Fruit fly (Drosophila melanogaster): Measurements from ENCODE around the gene Eig71Ef.

Eig71Ef gene

dm6 chr3L:15639978-15640377 lies 17.2 kb downstream of the Eig71Ef start (continued):
- TF ChIP-seq Mes4 (GFP tag; optimal IDR thresholded peaks at IDR 0.05) (no peak), CG4360 (GFP tag; IDR thresholded peaks at IDR 0.05) (0 out of 2 replicates have a peak, but pooled peaks have one; percentile 18), usp (GFP tag; optimal IDR thresholded peaks at IDR 0.05) (no peak), CG7556 (GFP tag; optimal IDR thresholded peaks at IDR 0.05) (peak; percentile 2), grau (tag; optimal IDR thresholded peaks at IDR 0.05) (peak; percentile 3), TFAM (GFP tag; optimal IDR thresholded peaks at IDR 0.05) (no peak), CG10274 (GFP tag; optimal IDR thresholded peaks at IDR 0.05) (no peak), otp (GFP tag; IDR thresholded peaks at IDR 0.05) (no peak), org-1 (GFP tag; optimal IDR thresholded peaks at IDR 0.05) (peak; percentile 15), dati (GFP tag; IDR thresholded peaks at IDR 0.05) (no peak), CG18262 (tag; optimal IDR thresholded peaks at IDR 0.05) (peak; percentile 28), CG1602 (GFP tag; optimal IDR thresholded peaks at IDR 0.05) (peak; percentile 0), tx (GFP tag; optimal IDR thresholded peaks at IDR 0.05) (no peak), CG11247 (GFP tag; IDR thresholded peaks at IDR 0.05) (no peak), bsh (GFP tag; optimal IDR thresholded peaks at IDR 0.05) (peak in 1 of 2 experiments; percentile 32), NC2β (GFP tag; optimal IDR thresholded peaks at IDR 0.05) (peak; percentile 1), chif (GFP tag; optimal IDR thresholded peaks at IDR 0.05) (peak in 1 of 2 experiments; percentile 40), pnt (GFP tag; optimal IDR thresholded peaks at IDR 0.05) (peak; percentile 16), CG15269 (tag; optimal IDR thresholded peaks at IDR 0.05) (no peak), jing (GFP tag; optimal IDR thresholded peaks at IDR 0.05) (no peak), scrt (GFP tag; optimal IDR thresholded peaks at IDR 0.05) (peak; percentile 36), PHDP (tag; optimal IDR thresholded peaks at IDR 0.05) (no peak), Ets65A (GFP tag) (no peak), Xrp1 (GFP tag; IDR thresholded peaks at IDR 0.05) (peak; percentile 62), CG10979 (tag; optimal IDR thresholded peaks at IDR 0.05) (peak; percentile 26), CG11398 (GFP tag; optimal IDR thresholded peaks at IDR 0.05) (no peak), CG1529 (GFP tag; optimal IDR thresholded peaks at IDR 0.05) (no peak), Atf6 (GFP tag; IDR thresholded peaks at IDR 0.05) (no peak), Ssrp (tag; optimal IDR thresholded peaks at IDR 0.05) (peak; percentile 11), CG1792 (GFP tag; optimal IDR thresholded peaks at IDR 0.05) (no peak), CG1603 (tag; optimal IDR thresholded peaks at IDR 0.05) (peak; percentile 58), CG9215 (GFP tag; IDR thresholded peaks at IDR 0.05) (no peak), CG11504 (tag; optimal IDR thresholded peaks at IDR 0.05) (peak; percentile 16), onecut (GFP tag; IDR thresholded peaks at IDR 0.05) (no peak), unpg (GFP tag; optimal IDR thresholded peaks at IDR 0.05) (peak; percentile 23), Sry-β (GFP tag; optimal IDR thresholded peaks at IDR 0.05) (no peak), trem (tag; optimal IDR thresholded peaks at IDR 0.05) (peak; percentile 5), dmrt99B (tag; optimal IDR thresholded peaks at IDR 0.05) (peak; percentile 4), row (GFP tag; IDR thresholded peaks at IDR 0.05) (0 out of 3 replicates have a peak, but pooled peaks have one; percentile 35), crol (GFP tag; IDR thresholded peaks at IDR 0.05) (no peak), lola (GFP tag; optimal IDR thresholded peaks at IDR 0.05) (peak in 1 of 3 experiments; percentile 26), MESR4 (GFP tag; optimal IDR thresholded peaks at IDR 0.05) (no peak), CG12391 (tag; optimal IDR thresholded peaks at IDR 0.05) (peak; percentile 23), CG2116 (GFP tag; optimal IDR thresholded peaks at IDR 0.05) (no peak), CG6254 (GFP tag; optimal IDR thresholded peaks at IDR 0.05) (no peak), CG11093 (GFP tag; IDR thresholded peaks at IDR 0.05) (0 out of 3 replicates have a peak, but pooled peaks have one; percentile 27), CG2129 (GFP tag; IDR thresholded peaks at IDR 0.05; ENCODE audit: partially characterized antibody) (no peak), p53 (GFP tag; optimal IDR thresholded peaks at IDR 0.05) (no peak), CG4282 (GFP tag; optimal IDR thresholded peaks at IDR 0.05) (no peak), Fer3 (tag; optimal IDR thresholded peaks at IDR 0.05) (no peak), CG12769 (tag; optimal IDR thresholded peaks at IDR 0.05) (no peak)

Measured in whole organism, embryonic.